Fruit fly (Drosophila melanogaster): ENCODE data around the gene Dr.

- TF ChIP-seq CG8478 (optimal IDR thresholded peaks at IDR 0.05): no peak
- TF ChIP-seq CTCF (optimal IDR thresholded peaks at IDR 0.05): no peak
These were observed 8.8 kb upstream of the Dr start for dm6 chr3R:29547182-29547979.
